Fruit fly (Drosophila melanogaster) whole organism, embryonic: ENCODE measurements around the gene msn.

Experiments used
- Abd-B ChIP-seq: fragments of 200-800 bp; sonication (Bioruptor generic); optimal IDR thresholded peaks from 2 replicates; lab custom pipeline; 2018; ENCODE audit warnings: missing biosample characterization, mild to moderate bottlenecking, missing genetic modification characterization, moderate library complexity
- CG1024 ChIP-seq: fragments of 200-800 bp; sonication (Bioruptor generic); IDR thresholded peaks from 2 replicates; pipeline ENCODE4 v1.3.6; 2022; ENCODE audit warnings: missing biosample characterization, missing genetic modification characterization
- CG10321 ChIP-seq: fragments of 200-800 bp; sonication (Bioruptor generic); IDR thresholded peaks from 2 replicates; pipeline ENCODE4 v1.3.6; 2022; ENCODE audit warnings: missing biosample characterization, missing genetic modification characterization
- CG10543 ChIP-seq: fragments of 200-800 bp; sonication (Bioruptor generic); optimal IDR thresholded peaks from 3 replicates; lab custom pipeline; 2017; ENCODE audit warnings: missing biosample characterization, mild to moderate bottlenecking, missing genetic modification characterization, moderate library complexity
- CG10979 ChIP-seq: fragments of 200-800 bp; sonication (Bioruptor generic); optimal IDR thresholded peaks from 2 replicates; lab custom pipeline; 2018; ENCODE audit warnings: missing biosample characterization, mild to moderate bottlenecking, missing genetic modification characterization, moderate library complexity
- CG11247 ChIP-seq: fragments of 200-800 bp; sonication (Bioruptor generic); IDR thresholded peaks from 2 replicates; pipeline ENCODE4 v1.3.6; 2022; ENCODE audit warnings: missing biosample characterization, missing genetic modification characterization
- CG12391 ChIP-seq: fragments of 200-800 bp; sonication (Bioruptor generic); optimal IDR thresholded peaks from 3 replicates; lab custom pipeline; 2018; ENCODE audit warnings: missing biosample characterization, mild to moderate bottlenecking, missing genetic modification characterization, moderate library complexity
- CG12659 ChIP-seq: fragments of 200-800 bp; sonication (Bioruptor generic); optimal IDR thresholded peaks from 3 replicates; lab custom pipeline; 2017; ENCODE audit warnings: mild to moderate bottlenecking, missing biosample characterization, missing genetic modification reagents, missing genetic modification characterization
- CG13296 ChIP-seq: fragments of 200-800 bp; sonication (Bioruptor generic); optimal IDR thresholded peaks from 3 replicates; lab custom pipeline; 2018; ENCODE audit warnings: missing biosample characterization, mild to moderate bottlenecking, missing genetic modification characterization
- CG14667 ChIP-seq: fragments of 200-800 bp; sonication (Bioruptor generic); IDR thresholded peaks from 2 replicates; pipeline ENCODE4 v1.3.6; 2022; ENCODE audit warnings: missing biosample characterization, missing genetic modification characterization
- CG14860 ChIP-seq: fragments of 200-800 bp; sonication (Bioruptor generic); IDR thresholded peaks from 3 replicates; pipeline ENCODE4 v1.3.6; 2022; ENCODE audit warnings: missing biosample characterization, missing genetic modification characterization; ENCODE audit not compliant: partially characterized antibody
- CG16863 ChIP-seq: fragments of 200-800 bp; sonication (Bioruptor generic); optimal IDR thresholded peaks from 3 replicates; lab custom pipeline; 2016; ENCODE audit warnings: missing biosample characterization, missing genetic modification characterization
- CG17385 ChIP-seq: fragments of 200-800 bp; sonication (Bioruptor generic); optimal IDR thresholded peaks from 3 replicates; lab custom pipeline; 2018; ENCODE audit warnings: missing biosample characterization, mild to moderate bottlenecking, missing genetic modification characterization
- CG18476 ChIP-seq: fragments of 200-800 bp; sonication (Bioruptor generic); optimal IDR thresholded peaks from 2 replicates; lab custom pipeline; 2016; ENCODE audit warnings: missing biosample characterization, mild to moderate bottlenecking, missing genetic modification characterization
- CG3065 ChIP-seq: fragments of 200-800 bp; sonication (Bioruptor generic); optimal IDR thresholded peaks from 2 replicates; lab custom pipeline; 2016; ENCODE audit warnings: missing biosample characterization, missing genetic modification characterization
- CG34376 ChIP-seq: fragments of 200-800 bp; sonication (Bioruptor generic); optimal IDR thresholded peaks from 2 replicates; lab custom pipeline; 2018; ENCODE audit warnings: missing biosample characterization, mild to moderate bottlenecking, missing genetic modification characterization
- CG3847 ChIP-seq: fragments of 200-800 bp; sonication (Bioruptor generic); IDR thresholded peaks from 2 replicates; pipeline ENCODE4 v1.3.6; 2022; ENCODE audit warnings: missing biosample characterization, missing genetic modification characterization
- CG7372 ChIP-seq: fragments of 200-800 bp; sonication (Bioruptor generic); IDR thresholded peaks from 2 replicates; pipeline ENCODE4 v1.3.6; 2022; ENCODE audit warnings: missing biosample characterization, missing genetic modification characterization
- CG8281 ChIP-seq: fragments of 200-800 bp; sonication (Bioruptor generic); optimal IDR thresholded peaks from 2 replicates; lab custom pipeline; 2018; ENCODE audit warnings: missing biosample characterization, mild to moderate bottlenecking, missing genetic modification characterization, moderate library complexity
- CG8478 ChIP-seq: fragments of >200 bp; optimal IDR thresholded peaks from 2 replicates; lab custom pipeline; 2018
- CG8924 ChIP-seq: fragments of 200-800 bp; optimal IDR thresholded peaks from 3 replicates; lab custom pipeline; 2019; ENCODE audit warnings: missing biosample characterization, mild to moderate bottlenecking, missing genetic modification characterization, moderate library complexity
- Dip2 ChIP-seq: fragments of 200-800 bp; sonication (Bioruptor generic); IDR thresholded peaks from 2 replicates; pipeline ENCODE4 v1.3.6; 2022; ENCODE audit warnings: missing biosample characterization, missing genetic modification characterization
- E2f1 ChIP-seq: fragments of 200-800 bp; sonication (Bioruptor generic); IDR thresholded peaks from 2 replicates; pipeline ENCODE4 v1.3.6; 2022; ENCODE audit warnings: missing biosample characterization, missing genetic modification characterization
- HLHmδ ChIP-seq: fragments of 200-800 bp; sonication (Bioruptor generic); optimal IDR thresholded peaks from 2 replicates; lab custom pipeline; 2018; ENCODE audit warnings: missing biosample characterization, mild to moderate bottlenecking, missing genetic modification characterization, moderate library complexity
- Hmx ChIP-seq: fragments of 200-800 bp; sonication (Bioruptor generic); optimal IDR thresholded peaks from 2 replicates; lab custom pipeline; 2016; ENCODE audit warnings: missing biosample characterization, missing genetic modification characterization
- Hr78 ChIP-seq, 2 experiments: fragments of 200-800 bp in 1 of 2; fragments of >200 bp in 1 of 2; sonication (Bioruptor generic) in 1 of 2; optimal IDR thresholded peaks; 2 replicates each; lab custom pipeline; 2017 to 2019; ENCODE audit warnings: missing biosample characterization in 2 of 2, missing genetic modification characterization in 2 of 2, mild to moderate bottlenecking in 1 of 2, moderate library complexity in 1 of 2
- Lim3 ChIP-seq: fragments of 200-800 bp; sonication (Bioruptor generic); IDR thresholded peaks from 2 replicates; pipeline ENCODE4 v1.3.6; 2022; ENCODE audit warnings: missing biosample characterization, missing genetic modification characterization
- Myb ChIP-seq: fragments of 200-800 bp; sonication (Bioruptor generic); optimal IDR thresholded peaks from 2 replicates; lab custom pipeline; 2016; ENCODE audit warnings: missing biosample characterization, missing genetic modification characterization
- Neu2 ChIP-seq: fragments of 200-800 bp; sonication (Bioruptor generic); optimal IDR thresholded peaks from 3 replicates; lab custom pipeline; 2016; ENCODE audit warnings: missing biosample characterization, missing genetic modification characterization, borderline replicate concordance
- Ravus ChIP-seq: fragments of 200-800 bp; sonication (Bioruptor generic); IDR thresholded peaks from 2 replicates; pipeline ENCODE4 v1.3.6; 2022; ENCODE audit warnings: missing biosample characterization, missing genetic modification characterization
- Rx ChIP-seq: fragments of 200-800 bp; sonication (Bioruptor generic); IDR thresholded peaks from 2 replicates; pipeline ENCODE4 v1.3.6; 2022; ENCODE audit warnings: missing biosample characterization, missing genetic modification characterization
- Ssrp ChIP-seq: fragments of 200-800 bp; sonication (Bioruptor generic); optimal IDR thresholded peaks from 2 replicates; lab custom pipeline; 2018; ENCODE audit warnings: missing biosample characterization, mild to moderate bottlenecking, missing genetic modification characterization, moderate library complexity
- Usf ChIP-seq: fragments of 200-800 bp; sonication (Bioruptor generic); optimal IDR thresholded peaks from 2 replicates; lab custom pipeline; 2017; ENCODE audit warnings: missing genotype, missing biosample characterization, missing genetic modification characterization
- Xrp1 ChIP-seq: fragments of 200-800 bp; sonication (Bioruptor generic); IDR thresholded peaks from 2 replicates; pipeline ENCODE4 v1.3.6; 2022; ENCODE audit warnings: missing biosample characterization, missing genetic modification characterization
- cg ChIP-seq: fragments of 200-800 bp; sonication (Bioruptor generic); optimal IDR thresholded peaks from 3 replicates; lab custom pipeline; 2019; ENCODE audit warnings: missing biosample characterization, mild to moderate bottlenecking, missing genetic modification characterization, moderate library complexity
- dimm ChIP-seq: fragments of 200-800 bp; sonication (Bioruptor generic); IDR thresholded peaks from 2 replicates; pipeline ENCODE4 v1.3.6; 2022; ENCODE audit warnings: missing biosample characterization, missing genetic modification characterization
- esg ChIP-seq: fragments of 200-800 bp; sonication (Bioruptor generic); conservative IDR thresholded peaks from 2 replicates; pipeline ENCODE4 v1.3.6; 2022; ENCODE audit warnings: missing biosample characterization, missing genetic modification characterization
- gce ChIP-seq: fragments of 200-800 bp; sonication (Bioruptor generic); IDR thresholded peaks from 3 replicates; pipeline ENCODE4 v1.3.6; 2022; ENCODE audit warnings: missing biosample characterization, missing genetic modification characterization
- gcm2 ChIP-seq: fragments of 200-800 bp; sonication (Bioruptor generic); optimal IDR thresholded peaks from 2 replicates; lab custom pipeline; 2016; ENCODE audit warnings: missing biosample characterization, missing genetic modification characterization
- grn ChIP-seq: fragments of 200-800 bp; sonication (Bioruptor generic); optimal IDR thresholded peaks from 3 replicates; lab custom pipeline; 2017; ENCODE audit warnings: missing biosample characterization, missing genetic modification characterization
- gt ChIP-seq: fragments of 200-800 bp; sonication (Bioruptor generic); IDR thresholded peaks from 2 replicates; pipeline ENCODE4 v1.3.6; 2022; ENCODE audit warnings: missing biosample characterization, missing genetic modification characterization
- jing ChIP-seq: fragments of 200-800 bp; sonication (Bioruptor generic); optimal IDR thresholded peaks from 2 replicates; lab custom pipeline; 2018; ENCODE audit warnings: missing biosample characterization, mild to moderate bottlenecking, missing genetic modification characterization
- lilli ChIP-seq: fragments of 200-800 bp; sonication (Bioruptor generic); optimal IDR thresholded peaks from 3 replicates; lab custom pipeline; 2016; ENCODE audit warnings: missing biosample characterization, missing genetic modification characterization
- maf-S ChIP-seq: fragments of 200-800 bp; sonication (Bioruptor generic); optimal IDR thresholded peaks from 2 replicates; lab custom pipeline; 2016; ENCODE audit warnings: missing biosample characterization, missing genetic modification characterization
- nmo ChIP-seq: fragments of 200-800 bp; sonication (Bioruptor generic); optimal IDR thresholded peaks from 2 replicates; lab custom pipeline; 2018; ENCODE audit warnings: missing biosample characterization, mild to moderate bottlenecking, missing genetic modification characterization, moderate library complexity
- pb ChIP-seq: fragments of 200-800 bp; sonication (Bioruptor generic); optimal IDR thresholded peaks from 3 replicates; lab custom pipeline; 2016; ENCODE audit warnings: missing biosample characterization, missing genetic modification characterization
- peb ChIP-seq: fragments of 200-800 bp; sonication (Bioruptor generic); IDR thresholded peaks from 2 replicates; pipeline ENCODE4 v1.3.6; 2022; ENCODE audit warnings: missing biosample characterization, missing genetic modification characterization
- shn ChIP-seq: fragments of 200-800 bp; sonication (Bioruptor generic); optimal IDR thresholded peaks from 3 replicates; lab custom pipeline; 2016; ENCODE audit warnings: missing biosample characterization, missing genetic modification characterization
- tup ChIP-seq: fragments of 200-800 bp; sonication (Bioruptor generic); optimal IDR thresholded peaks from 2 replicates; lab custom pipeline; 2016; ENCODE audit warnings: missing biosample characterization, mild to moderate bottlenecking, missing genetic modification characterization, moderate library complexity
- zf30C ChIP-seq: fragments of 200-800 bp; sonication (Bioruptor generic); optimal IDR thresholded peaks from 3 replicates; lab custom pipeline; 2018; ENCODE audit warnings: missing biosample characterization, mild to moderate bottlenecking, missing genetic modification characterization

Gene msn

DNA sequence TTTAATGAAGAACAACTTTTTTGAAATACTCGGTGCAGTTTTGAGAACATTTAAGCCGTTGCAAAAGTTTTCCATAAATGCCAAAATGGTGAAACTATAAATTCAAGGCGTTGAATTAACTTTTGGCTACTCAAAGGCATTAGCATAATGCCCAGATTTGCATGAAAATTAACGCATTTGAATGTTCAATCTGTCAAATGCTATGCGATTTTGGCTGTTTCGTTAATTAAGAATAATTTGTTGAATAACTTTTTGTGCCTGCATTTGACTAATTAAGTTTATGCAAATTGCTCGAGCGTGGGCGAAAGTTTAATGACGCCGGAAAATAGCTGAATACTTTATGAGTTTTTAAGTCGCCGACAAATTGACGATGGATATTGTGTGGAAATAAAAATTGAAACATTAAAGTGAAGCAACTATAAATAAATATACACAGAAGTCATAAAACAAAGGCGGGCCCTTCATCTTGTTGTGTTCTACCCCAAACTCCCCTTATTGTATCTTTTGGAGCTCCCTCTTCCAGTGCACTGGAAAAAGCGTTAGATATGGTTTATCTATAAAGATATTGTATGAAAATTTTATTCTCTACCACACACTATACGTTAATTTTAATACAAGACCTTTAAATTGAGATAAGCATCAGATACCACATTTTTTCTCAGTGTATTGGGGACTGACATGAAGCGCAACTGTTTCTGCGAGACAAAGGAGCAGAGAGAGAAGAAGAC is 34.1 kb downstream of the msn start (continued):
- TF ChIP-seq CG7372 (0 out of 2 replicates have a peak, but pooled peaks have one; percentile 29), CG3065 (GFP tag; lab: Kevin White, UChicago) (peak; percentile 6), Dip2 (no peak), CG3847 (GFP tag; lab: Robert Waterston, UW) (no peak; the same call in 1 of the 2 replicates), cg (GFP tag; lab: Kevin White, UChicago) (no peak), Hmx (GFP tag; lab: Kevin White, UChicago) (peak; percentile 9), CG8478 (no peak), CG11247 (GFP tag; lab: Robert Waterston, UW) (0 out of 2 replicates have a peak, but pooled peaks have one; percentile 12), Usf (no peak), CG14860 (GFP tag; lab: Robert Waterston, UW) (no peak), Lim3 (GFP tag; lab: Robert Waterston, UW) (no peak), CG13296 (GFP tag; lab: Kevin White, UChicago) (no peak), Ravus (GFP tag; lab: Robert Waterston, UW) (no peak), CG8281 (tag; lab: Kevin White, UChicago) (peak; percentile 20), CG34376 (GFP tag; lab: Kevin White, UChicago) (no peak), esg (peak; percentile 52), CG17385 (GFP tag; lab: Kevin White, UChicago) (peak; percentile 47), shn (GFP tag; lab: Kevin White, UChicago) (peak; percentile 18), CG12391 (peak; percentile 77), peb (GFP tag; lab: Robert Waterston, UW) (0 out of 2 replicates have a peak, but pooled peaks have one; percentile 37), Myb (GFP tag; lab: Kevin White, UChicago) (peak; percentile 8), lilli (GFP tag; lab: Kevin White, UChicago) (peak; percentile 49), tup (GFP tag; lab: Kevin White, UChicago) (no peak), jing (GFP tag; lab: Kevin White, UChicago) (peak; percentile 48), CG16863 (GFP tag; lab: Kevin White, UChicago) (peak; percentile 66), E2f1 (no peak), HLHmδ (GFP tag; lab: Kevin White, UChicago) (no peak), CG1024 (GFP tag; lab: Robert Waterston, UW) (peak; percentile 47; the same call in 1 of the 2 replicates), CG12659 (GFP tag; lab: Kevin White, UChicago) (peak; percentile 44), CG10543 (GFP tag; lab: Kevin White, UChicago) (no peak), CG18476 (GFP tag; lab: Kevin White, UChicago) (peak; percentile 57), Hr78 (GFP tag; optimal IDR thresholded peaks at IDR 0.05; lab: Kevin White, UChicago) (peak in 1 of 2 experiments; percentile 36), Rx (GFP tag; lab: Robert Waterston, UW) (no peak), zf30C (peak; percentile 69), CG10979 (tag; lab: Kevin White, UChicago) (peak; percentile 83), Ssrp (tag; lab: Kevin White, UChicago) (peak; percentile 77), gcm2 (GFP tag; lab: Kevin White, UChicago) (no peak), Neu2 (GFP tag; lab: Kevin White, UChicago) (no peak), nmo (GFP tag; lab: Kevin White, UChicago) (peak; percentile 72), Xrp1 (GFP tag; lab: Robert Waterston, UW) (peak; percentile 79), gt (GFP tag; lab: Robert Waterston, UW) (no peak), CG8924 (tag; lab: Kevin White, UChicago) (peak; percentile 69), CG10321 (GFP tag; lab: Robert Waterston, UW) (no peak), maf-S (GFP tag; lab: Kevin White, UChicago) (peak; percentile 20), grn (peak; percentile 18), pb (peak; percentile 17), CG14667 (GFP tag; lab: Robert Waterston, UW) (no peak), gce (GFP tag; lab: Robert Waterston, UW) (no peak), Abd-B (GFP tag; lab: Kevin White, UChicago) (peak; percentile 36), dimm (GFP tag; lab: Robert Waterston, UW) (no peak)
